Fruit fly (Drosophila melanogaster) whole organism, embryonic: ENCODE measurements around the gene CG15141.

Experiments
- CG14441 ChIP-seq: fragments of 200-800 bp; sonication (Bioruptor generic); IDR thresholded peaks from 2 replicates; pipeline ENCODE4 v1.3.6; 2022; ENCODE audit warnings: missing biosample characterization, missing genetic modification characterization
- CG17186 ChIP-seq: fragments of 200-800 bp; sonication (Bioruptor generic); optimal IDR thresholded peaks from 3 replicates; lab custom pipeline; 2017; ENCODE audit warnings: missing biosample characterization, missing genetic modification reagents, missing genetic modification characterization
- CG17829 ChIP-seq: fragments of 200-800 bp; optimal IDR thresholded peaks from 2 replicates; lab custom pipeline; 2019; ENCODE audit warnings: missing biosample characterization, mild to moderate bottlenecking, missing genetic modification characterization, moderate library complexity
- CG6175 ChIP-seq: fragments of 200-800 bp; sonication (Bioruptor generic); IDR thresholded peaks from 3 replicates; pipeline ENCODE4 v1.3.6; 2022; ENCODE audit warnings: missing biosample characterization, missing genetic modification characterization
- CG8478 ChIP-seq: fragments of >200 bp; optimal IDR thresholded peaks from 2 replicates; lab custom pipeline; 2018
- E2f2 ChIP-seq: fragments of 200-800 bp; sonication (Bioruptor generic); IDR thresholded peaks from 2 replicates; pipeline ENCODE4 v1.3.6; 2022; ENCODE audit warnings: missing biosample characterization, missing genetic modification characterization
- NfI ChIP-seq: fragments of 200-800 bp; sonication (Bioruptor generic); optimal IDR thresholded peaks from 3 replicates; lab custom pipeline; 2018; ENCODE audit warnings: missing biosample characterization, mild to moderate bottlenecking, missing genetic modification characterization, moderate library complexity
- btn ChIP-seq: fragments of 200-800 bp; sonication (Bioruptor generic); optimal IDR thresholded peaks from 2 replicates; lab custom pipeline; 2016; ENCODE audit warnings: missing biosample characterization, missing genetic modification characterization
- inv ChIP-seq: fragments of 200-800 bp; sonication (Bioruptor generic); IDR thresholded peaks from 2 replicates; pipeline ENCODE4 v1.3.6; 2022; ENCODE audit warnings: missing biosample characterization, missing genetic modification characterization; ENCODE audit not compliant: partially characterized antibody
- sr ChIP-seq: fragments of 200-800 bp; sonication (Bioruptor generic); IDR thresholded peaks from 3 replicates; pipeline ENCODE4 v1.3.6; 2022; ENCODE audit warnings: missing biosample characterization, missing genetic modification characterization
- toy ChIP-seq: fragments of 200-800 bp; sonication (Bioruptor generic); IDR thresholded peaks from 2 replicates; pipeline ENCODE4 v1.3.6; 2022; ENCODE audit warnings: missing biosample characterization, missing genetic modification characterization

dm6 chr2L:17420419-17420818 lies 10.0 kb downstream of the CG15141 start:
- TF ChIP-seq inv (GFP tag; lab: Robert Waterston, UW), result no peak
- no peak for TF ChIP-seq CG8478 (lab: Kevin White, UChicago)
- no peak for TF ChIP-seq CG17829
- TF ChIP-seq CG6175 (GFP tag; lab: Robert Waterston, UW), result no peak
- TF ChIP-seq btn (GFP tag; lab: Kevin White, UChicago), result no peak
- TF ChIP-seq sr (GFP tag; lab: Robert Waterston, UW), result no peak
- TF ChIP-seq CG17186 (GFP tag; lab: Kevin White, UChicago), result no peak
- TF ChIP-seq E2f2 (GFP tag; lab: Robert Waterston, UW), result no peak
- TF ChIP-seq CG14441 (GFP tag; lab: Robert Waterston, UW), result no peak
- no peak for TF ChIP-seq NfI (GFP tag; lab: Kevin White, UChicago)
- no peak for TF ChIP-seq toy (GFP tag; lab: Robert Waterston, UW)
